Worm (Caenorhabditis elegans): ENCODE measurements around the gene F58E6.6.

F58E6.6 gene

DNA sequence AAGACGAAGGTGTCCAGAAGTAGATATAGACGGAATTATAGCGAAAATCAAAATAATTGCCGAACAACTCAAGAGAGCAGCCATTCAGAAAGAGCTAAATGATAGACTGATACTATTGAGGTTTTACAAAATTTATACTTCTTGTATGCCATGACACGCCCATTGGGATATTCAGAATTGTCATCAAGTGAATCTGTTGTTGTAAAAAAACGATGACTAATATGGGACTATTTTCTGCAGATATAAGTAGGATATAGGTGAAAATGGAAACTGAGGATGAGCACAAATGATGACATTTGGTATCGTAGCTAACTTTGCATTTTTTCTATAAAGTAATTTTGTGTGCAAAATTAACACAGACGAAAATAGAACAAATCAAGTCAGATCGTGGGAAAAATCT lies 2.9 kb upstream of the F58E6.6 start, which contains the start of gene F58E6.8 (continued):
- no peak for TF ChIP-seq lin-26 (GFP tag; IDR thresholded peaks at IDR 0.05)
- TF ChIP-seq Y67H2A.10 (GFP tag; conservative IDR thresholded peaks at IDR 0.05): no peak
- TF ChIP-seq Y79H2A.3 (GFP tag; conservative IDR thresholded peaks at IDR 0.05): no peak
- no peak for TF ChIP-seq attf-3 (GFP tag; conservative IDR thresholded peaks at IDR 0.05)
- TF ChIP-seq F10E7.11 (tag; optimal IDR thresholded peaks at IDR 0.05): no peak
- no peak for TF ChIP-seq mcd-1 (GFP tag; IDR thresholded peaks at IDR 0.05)

DNA sequence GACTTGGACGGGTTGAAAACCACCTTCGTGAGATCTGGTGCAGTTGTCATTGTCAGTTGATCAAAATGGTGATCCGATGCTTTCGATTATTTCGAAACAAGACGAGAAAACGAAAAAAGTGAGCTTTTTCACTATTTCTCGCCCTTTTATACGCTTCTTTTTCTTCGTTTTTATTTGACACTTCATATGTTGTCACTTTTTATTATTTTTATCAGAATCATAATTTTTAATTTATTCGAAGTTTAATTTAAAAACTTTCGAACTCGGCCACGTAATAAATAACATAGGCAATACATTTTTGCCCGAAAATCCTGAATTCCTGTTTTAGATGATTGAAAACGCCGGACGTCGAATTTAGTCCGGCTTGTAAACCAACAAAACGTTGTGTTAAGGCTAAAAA lies 1.6 kb upstream of the F58E6.6 start, which contains the start of gene F58E6.5:
Gene F58E6.5, minus strand, starts transcription at position 101 of the 400 bp plus-strand sequence.
- no peak for TF ChIP-seq efl-1 (GFP tag; optimal IDR thresholded peaks at IDR 0.05)
- TF ChIP-seq K11D2.4 (GFP tag; IDR thresholded peaks at IDR 0.05): no peak
- TF ChIP-seq ztf-28 (GFP tag; IDR thresholded peaks at IDR 0.05): no peak
- no peak for TF ChIP-seq pha-4 (tag; optimal IDR thresholded peaks at IDR 0.05)
- TF ChIP-seq nhr-80 (tag; optimal IDR thresholded peaks at IDR 0.05): no peak
- no peak for TF ChIP-seq madf-10 (tag; optimal IDR thresholded peaks at IDR 0.05)

ce11 chrV:9753554-9753953 lies 736 bp upstream of the F58E6.6 start:
- TF ChIP-seq ztf-6 (GFP tag; IDR thresholded peaks at IDR 0.05) (no peak), nfya-1 (tag; optimal IDR thresholded peaks at IDR 0.05; ENCODE audit: borderline replicate concordance, insufficient read depth) (no peak), ZK185.1 (tag; optimal IDR thresholded peaks at IDR 0.05; ENCODE audit: poor library complexity, severe bottlenecking) (no peak), F49E8.2 (tag; optimal IDR thresholded peaks at IDR 0.05; ENCODE audit: insufficient read depth) (no peak)

DNA sequence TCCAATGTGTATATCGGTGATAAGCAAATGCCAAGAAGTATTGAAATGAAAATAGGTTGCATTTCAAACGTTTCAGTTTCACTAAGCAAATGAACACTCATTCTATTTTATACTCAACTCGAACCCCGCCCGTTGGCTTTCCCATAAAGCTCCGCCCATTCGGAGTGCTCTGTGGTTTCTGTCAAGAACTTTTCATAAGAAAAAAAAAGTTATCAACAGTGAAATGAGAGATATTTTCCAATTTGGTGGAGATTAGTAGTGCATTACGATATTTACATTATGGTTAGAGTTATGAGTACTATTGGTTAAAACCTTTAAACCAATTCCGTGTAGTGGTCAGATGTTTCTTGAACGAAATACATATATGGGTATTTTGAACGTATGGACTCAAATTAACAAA lies 2.5 kb downstream of the F58E6.6 start, which contains the start of gene F58E6.4:
Gene F58E6.4, minus strand, starts transcription at position 101 of the 400 bp plus-strand sequence.
- TF ChIP-seq cebp-2 (GFP tag; IDR thresholded peaks at IDR 0.05) (no peak), sea-2 (GFP tag; IDR thresholded peaks at IDR 0.05) (no peak)

- TF ChIP-seq cebp-2 (GFP tag; IDR thresholded peaks at IDR 0.05) (no peak), zim-3 (tag; optimal IDR thresholded peaks at IDR 0.05) (peak; percentile 17)
Measured at ce11 chrV:9744934-9745333, 7.9 kb downstream of the F58E6.6 start, which contains the start of gene F58E6.13. F58E6.13 (plus strand) TSS chrV:9745234.

DNA sequence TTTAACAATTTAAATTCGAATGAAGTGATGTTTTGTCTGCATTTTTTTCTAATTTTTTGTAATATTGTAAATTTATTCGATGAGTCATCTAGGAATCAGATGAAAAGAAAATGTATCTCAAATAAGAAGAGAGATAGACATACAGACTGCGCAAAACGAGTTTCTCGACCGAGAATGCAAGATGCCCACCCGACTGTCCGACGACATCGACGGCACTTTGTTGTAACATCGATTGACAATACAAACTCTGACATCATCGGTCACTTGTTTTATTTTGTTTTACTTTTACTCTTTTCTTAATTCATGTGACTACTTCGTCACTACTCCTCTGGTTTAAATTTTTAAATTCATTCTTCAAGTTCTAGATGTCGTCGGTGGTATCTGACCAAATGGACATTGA lies 12.0 kb downstream of the F58E6.6 start, which contains the start of gene sta-2:
Gene sta-2, plus strand, starts transcription at position 349 of the 400 bp plus-strand sequence.
- TF ChIP-seq hlh-12 (tag; optimal IDR thresholded peaks at IDR 0.05): no peak
- TF ChIP-seq lin-40 (tag; optimal IDR thresholded peaks at IDR 0.05): peak; percentile 27
- no peak for TF ChIP-seq ZK185.1 (tag; optimal IDR thresholded peaks at IDR 0.05; ENCODE audit: poor library complexity, severe bottlenecking)

ce11 chrV:9739402-9739801 lies 13.4 kb downstream of the F58E6.6 start, which contains the start of gene marc-1:
marc-1 (plus strand) TSS chrV:9739702.
- TF ChIP-seq F57A8.1 (GFP tag; optimal IDR thresholded peaks at IDR 0.05) (no peak), C06A6.2 (GFP tag; conservative IDR thresholded peaks at IDR 0.05) (no peak), lin-40 (tag; optimal IDR thresholded peaks at IDR 0.05) (no peak), ZK185.1 (tag; optimal IDR thresholded peaks at IDR 0.05; ENCODE audit: poor library complexity, severe bottlenecking) (no peak), sptf-2 (GFP tag; optimal IDR thresholded peaks at IDR 0.05) (no peak), xnd-1 (tag; optimal IDR thresholded peaks at IDR 0.05) (no peak), lsy-27 (tag; optimal IDR thresholded peaks at IDR 0.05; ENCODE audit: borderline replicate concordance, insufficient read depth) (no peak)

All from whole organism, young adult.